Worm (Caenorhabditis elegans) whole organism, L4 larva: Measurements from ENCODE around the gene txt-18.

Experiments used
- F10B5.3 ChIP-seq: sonication (generic microtip); optimal IDR thresholded peaks from 2 replicates; lab custom pipeline; 2016; ENCODE audit warnings: mild to moderate bottlenecking, missing genetic modification characterization, missing compliant biosample characterization
- F44E2.7 ChIP-seq: fragments of 200-800 bp; sonication (Bioruptor generic); IDR thresholded peaks from 2 replicates; pipeline ENCODE4 v2.1.2; 2022; ENCODE audit warnings: missing genetic modification characterization, missing compliant biosample characterization
- R02D3.7 ChIP-seq: fragments of 150-350 bp; sonication (generic microtip); optimal IDR thresholded peaks from 3 replicates; lab custom pipeline; 2014; ENCODE audit warnings: missing biosample characterization, missing genetic modification characterization
- T20F7.1 ChIP-seq: fragments of 200-800 bp; sonication (Bioruptor generic); optimal IDR thresholded peaks from 2 replicates; lab custom pipeline; 2018; ENCODE audit warnings: mild to moderate bottlenecking, missing genetic modification characterization, missing compliant biosample characterization
- T26A8.4 ChIP-seq: fragments of 200-800 bp; sonication (Bioruptor generic); IDR thresholded peaks from 2 replicates; pipeline ENCODE4 v1.3.6; 2022; ENCODE audit warnings: missing genetic modification characterization, missing compliant biosample characterization
- aha-1 ChIP-seq: fragments of 150-350 bp; peaks from one replicate; lab custom pipeline; 2014; ENCODE audit warnings: missing biosample characterization, missing genetic modification characterization
- ama-1 ChIP-seq: fragments of 150-350 bp; optimal IDR thresholded peaks from 2 replicates; lab custom pipeline; 2014; ENCODE audit warnings: inconsistent platforms, mixed read lengths
- arid-1 ChIP-seq: fragments of 200-800 bp; sonication (Bioruptor generic); conservative IDR thresholded peaks from 2 replicates; pipeline ENCODE4 v1.3.6; 2022; ENCODE audit warnings: missing genetic modification reagents, missing genetic modification characterization, missing compliant biosample characterization
- attf-4 ChIP-seq: sonication (generic microtip); optimal IDR thresholded peaks from 3 replicates; lab custom pipeline; 2017; ENCODE audit warnings: missing biosample characterization, missing genetic modification characterization
- ceh-20 ChIP-seq: fragments of 200-800 bp; sonication (Bioruptor generic); IDR thresholded peaks from 2 replicates; pipeline ENCODE4 v1.3.6; 2022; ENCODE audit warnings: missing genetic modification reagents, missing genetic modification characterization, missing compliant biosample characterization
- ceh-28 ChIP-seq: fragments of 150-350 bp; optimal IDR thresholded peaks from 2 replicates; lab custom pipeline; 2014; ENCODE audit warnings: missing biosample characterization, missing genetic modification reagents, missing genetic modification characterization
- ceh-82 ChIP-seq: sonication (generic microtip); optimal IDR thresholded peaks from 2 replicates; lab custom pipeline; 2017; ENCODE audit warnings: missing biosample characterization, missing genetic modification characterization
- ctbp-1 ChIP-seq: fragments of 200-800 bp; sonication (Bioruptor generic); IDR thresholded peaks from 2 replicates; pipeline ENCODE4 v1.3.6; 2022; ENCODE audit warnings: missing genetic modification reagents, missing genetic modification characterization, missing compliant biosample characterization
- daf-12 ChIP-seq: fragments of 150-350 bp; optimal IDR thresholded peaks from 2 replicates; lab custom pipeline; 2014; ENCODE audit warnings: missing biosample characterization, missing genetic modification reagents, missing genetic modification characterization
- daf-19 ChIP-seq: fragments of 200-800 bp; sonication (Bioruptor generic); conservative IDR thresholded peaks from 2 replicates; pipeline ENCODE4 v1.3.6; 2022; ENCODE audit warnings: missing genetic modification characterization, missing compliant biosample characterization
- duxl-1 ChIP-seq: sonication (generic microtip); optimal IDR thresholded peaks from 2 replicates; lab custom pipeline; 2016; ENCODE audit warnings: mild to moderate bottlenecking, missing genetic modification characterization, moderate library complexity, missing compliant biosample characterization; ENCODE audit not compliant: poor library complexity
- dve-1 ChIP-seq: sonication (generic microtip); optimal IDR thresholded peaks from 2 replicates; lab custom pipeline; 2017; ENCODE audit warnings: antibody characterized with exemption, mild to moderate bottlenecking, missing genetic modification characterization, missing compliant biosample characterization; ENCODE audit not compliant: insufficient read depth
- egl-43 ChIP-seq: fragments of 200-800 bp; sonication (Bioruptor generic); IDR thresholded peaks from 2 replicates; pipeline ENCODE4 v1.3.6; 2022; ENCODE audit warnings: missing genetic modification reagents, missing genetic modification characterization, missing compliant biosample characterization
- fkh-10 ChIP-seq: fragments of 150-350 bp; optimal IDR thresholded peaks from 2 replicates; lab custom pipeline; 2014; ENCODE audit warnings: missing biosample characterization, missing genetic modification reagents, missing genetic modification characterization
- hif-1 ChIP-seq, 2 experiments: sonication (generic microtip); optimal IDR thresholded peaks; 2 replicates each; lab custom pipeline; 2016 to 2017; ENCODE audit warnings: missing compliant biosample characterization in 2 of 2, missing genetic modification characterization in 2 of 2, missing genetic modification reagents in 2 of 2, missing genotype in 2 of 2, mild to moderate bottlenecking in 1 of 2
- hlh-11 ChIP-seq: fragments of 200-800 bp; sonication (Bioruptor generic); optimal IDR thresholded peaks from 2 replicates; lab custom pipeline; 2018; ENCODE audit warnings: mild to moderate bottlenecking, missing genetic modification characterization, missing compliant biosample characterization
- hmg-1.1 ChIP-seq: fragments of 200-800 bp; sonication (Bioruptor generic); IDR thresholded peaks from 2 replicates; pipeline ENCODE4 v1.3.6; 2022; ENCODE audit warnings: missing genetic modification reagents, missing genetic modification characterization, missing compliant biosample characterization
- jun-1 ChIP-seq: fragments of 150-350 bp; optimal IDR thresholded peaks from 2 replicates; lab custom pipeline; 2014; ENCODE audit warnings: missing biosample characterization, missing genetic modification reagents, missing genetic modification characterization
- lin-39 ChIP-seq: fragments of 150-350 bp; optimal IDR thresholded peaks from 2 replicates; lab custom pipeline; 2014; ENCODE audit warnings: missing biosample characterization, missing genetic modification reagents, missing genetic modification characterization
- lsy-2 ChIP-seq, 2 experiments: fragments of 150-350 bp in 1 of 2; sonication (generic microtip) in 1 of 2; optimal IDR thresholded peaks; 2 replicates each; lab custom pipeline; 2014 to 2017; ENCODE audit warnings: missing biosample characterization in 2 of 2, missing genetic modification characterization in 2 of 2
- madf-9 ChIP-seq: fragments of 200-800 bp; sonication (Bioruptor generic); conservative IDR thresholded peaks from 2 replicates; pipeline ENCODE4 v1.3.6; 2022; ENCODE audit warnings: missing genetic modification reagents, missing genetic modification characterization, missing compliant biosample characterization
- mdl-1 ChIP-seq, 2 experiments: fragments of 150-350 bp in 1 of 2; sonication (generic microtip) in 1 of 2; optimal IDR thresholded peaks; 2 replicates each; lab custom pipeline; 2014 to 2017; ENCODE audit warnings: missing biosample characterization in 2 of 2, missing genetic modification characterization in 2 of 2
- mes-2 ChIP-seq: sonication (generic microtip); optimal IDR thresholded peaks from 2 replicates; lab custom pipeline; 2016; ENCODE audit warnings: missing genotype, mild to moderate bottlenecking, missing genetic modification characterization, missing compliant biosample characterization; ENCODE audit not compliant: poor library complexity, severe bottlenecking
- nhr-10 ChIP-seq: fragments of 150-350 bp; optimal IDR thresholded peaks from 2 replicates; lab custom pipeline; 2014; ENCODE audit warnings: missing biosample characterization, missing genetic modification characterization
- nhr-11 ChIP-seq: fragments of 150-350 bp; optimal IDR thresholded peaks from 2 replicates; lab custom pipeline; 2014; ENCODE audit warnings: missing biosample characterization, missing genetic modification characterization
- nhr-237 ChIP-seq: sonication (generic microtip); optimal IDR thresholded peaks from 2 replicates; lab custom pipeline; 2017; ENCODE audit warnings: missing biosample characterization, missing genetic modification characterization
- nhr-25 ChIP-seq: sonication (generic microtip); optimal IDR thresholded peaks from 2 replicates; lab custom pipeline; 2017; ENCODE audit warnings: missing genetic modification characterization, mild to moderate bottlenecking, missing compliant biosample characterization, antibody characterized with exemption, moderate library complexity, borderline replicate concordance; ENCODE audit not compliant: insufficient read depth
- nhr-28 ChIP-seq: fragments of 150-350 bp; optimal IDR thresholded peaks from 2 replicates; lab custom pipeline; 2014; ENCODE audit warnings: missing biosample characterization, missing genetic modification characterization
- nhr-41 ChIP-seq: fragments of 200-800 bp; sonication (Bioruptor generic); IDR thresholded peaks from 2 replicates; pipeline ENCODE4 v1.3.6; 2022; ENCODE audit warnings: missing genetic modification reagents, missing genetic modification characterization, missing compliant biosample characterization
- nhr-48 ChIP-seq: sonication (generic microtip); optimal IDR thresholded peaks from 2 replicates; lab custom pipeline; 2016; ENCODE audit warnings: mild to moderate bottlenecking, missing genetic modification characterization, missing compliant biosample characterization
- nhr-6 ChIP-seq: fragments of 150-350 bp; optimal IDR thresholded peaks from 2 replicates; lab custom pipeline; 2014; ENCODE audit warnings: missing biosample characterization, missing genetic modification characterization
- nhr-77 ChIP-seq: fragments of 150-350 bp; optimal IDR thresholded peaks from 2 replicates; lab custom pipeline; 2014; ENCODE audit warnings: missing biosample characterization, missing genetic modification characterization
- pqm-1 ChIP-seq: sonication (generic microtip); optimal IDR thresholded peaks from 2 replicates; lab custom pipeline; 2017; ENCODE audit warnings: missing biosample characterization, missing genetic modification characterization
- rbr-2 ChIP-seq: sonication (generic microtip); optimal IDR thresholded peaks from 2 replicates; lab custom pipeline; 2016; ENCODE audit warnings: missing genotype, missing genetic modification characterization, missing compliant biosample characterization
- set-16 ChIP-seq: fragments of 200-800 bp; sonication (Bioruptor generic); IDR thresholded peaks from 2 replicates; pipeline ENCODE4 v1.3.6; 2022; ENCODE audit warnings: missing genetic modification reagents, missing genetic modification characterization, missing compliant biosample characterization
- spr-3 ChIP-seq: fragments of 200-800 bp; sonication (Bioruptor generic); optimal IDR thresholded peaks from 2 replicates; lab custom pipeline; 2018; ENCODE audit warnings: mild to moderate bottlenecking, missing genetic modification characterization, missing compliant biosample characterization
- tra-1 ChIP-seq: fragments of 200-800 bp; sonication (Bioruptor generic); IDR thresholded peaks from 2 replicates; pipeline ENCODE4 v1.3.6; 2022; ENCODE audit warnings: missing genetic modification reagents, missing genetic modification characterization, missing compliant biosample characterization
- unc-130 ChIP-seq: sonication (generic microtip); optimal IDR thresholded peaks from 2 replicates; lab custom pipeline; 2016; ENCODE audit warnings: missing genetic modification reagents, missing genetic modification characterization, missing compliant biosample characterization
- zag-1 ChIP-seq: fragments of 150-350 bp; optimal IDR thresholded peaks from 2 replicates; lab custom pipeline; 2014; ENCODE audit warnings: missing biosample characterization, missing genetic modification characterization
- zfp-2 ChIP-seq: sonication (generic microtip); optimal IDR thresholded peaks from 2 replicates; lab custom pipeline; 2016; ENCODE audit warnings: mild to moderate bottlenecking, missing genetic modification characterization, missing compliant biosample characterization
- zfp-3 ChIP-seq: fragments of 200-800 bp; sonication (Bioruptor generic); conservative IDR thresholded peaks from 2 replicates; pipeline ENCODE4 v1.3.6; 2022; ENCODE audit warnings: missing genetic modification reagents, missing genetic modification characterization, missing compliant biosample characterization
- zip-2 ChIP-seq: fragments of 150-350 bp; optimal IDR thresholded peaks from 2 replicates; lab custom pipeline; 2014; ENCODE audit warnings: missing biosample characterization, missing genetic modification characterization
- ztf-11 ChIP-seq: fragments of 150-350 bp; optimal IDR thresholded peaks from 2 replicates; lab custom pipeline; 2014; ENCODE audit warnings: missing biosample characterization, missing genetic modification characterization
- ztf-7 ChIP-seq: fragments of 150-350 bp; optimal IDR thresholded peaks from 2 replicates; lab custom pipeline; 2014; ENCODE audit warnings: missing biosample characterization, missing genetic modification characterization

The txt-18 gene

DNA sequence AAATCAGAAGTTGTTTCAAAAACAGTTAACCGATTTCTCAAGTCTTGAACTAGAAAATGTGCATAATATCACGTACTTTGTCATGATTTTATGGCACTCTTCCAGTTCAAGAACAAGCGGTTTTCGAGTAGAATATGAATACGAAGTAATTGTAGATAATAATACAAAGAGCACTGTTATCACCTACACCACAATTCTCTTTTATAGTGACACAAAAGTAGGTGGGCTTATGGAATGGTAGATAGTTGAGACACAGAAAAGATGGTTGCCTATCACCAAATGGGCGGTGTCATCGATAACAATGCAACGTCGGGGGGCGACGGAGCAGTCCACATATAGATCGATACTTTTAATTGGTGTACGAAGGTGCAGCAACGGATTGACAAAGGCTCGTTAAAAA is 15.2 kb upstream of the txt-18 start (continued):
- TF ChIP-seq daf-19 (GFP tag; lab: Robert Waterston, UW): no peak

DNA sequence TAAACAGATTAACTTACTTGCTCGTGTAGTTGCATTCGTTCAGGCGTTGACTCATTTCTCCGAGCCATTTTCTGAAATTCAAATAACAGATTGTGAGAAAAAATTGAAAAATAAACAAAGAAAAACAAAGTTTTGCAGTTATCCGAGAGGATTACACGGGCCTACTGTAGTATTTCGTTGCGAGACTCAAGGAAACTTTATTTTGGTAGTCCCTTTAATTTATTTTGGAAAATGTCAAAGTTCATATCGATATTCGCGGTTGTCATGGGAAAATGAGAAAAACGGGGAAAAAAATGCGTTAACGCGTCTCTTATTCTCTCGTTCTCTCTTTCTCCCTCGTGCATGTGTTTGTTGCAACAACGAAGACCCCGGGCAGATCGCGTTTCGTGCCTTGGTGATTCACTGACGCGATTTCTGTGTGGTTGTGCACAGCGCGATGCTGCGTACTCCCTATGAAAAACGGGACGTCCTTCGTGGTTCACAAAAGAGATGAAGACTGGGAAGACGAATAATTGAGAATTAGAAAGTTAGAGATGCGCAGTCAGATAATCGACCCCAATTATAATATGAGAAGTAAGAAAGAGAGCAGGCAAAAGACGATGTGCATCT is 12.5 kb upstream of the txt-18 start, which contains the start of gene set-4:
set-4 (minus strand) TSS at position 120 of the 609 bp plus-strand sequence.
- peak; percentile 25; the same call in 1 of the 2 replicates for TF ChIP-seq set-16 (GFP tag; lab: Robert Waterston, UW)
- peak; percentile 32 for TF ChIP-seq pqm-1 (tag; lab: Kevin White, UChicago)
- TF ChIP-seq ctbp-1 (GFP tag; lab: Robert Waterston, UW): peak; percentile 88
- no peak; the same call in 1 of the 2 replicates for TF ChIP-seq egl-43 (GFP tag; lab: Robert Waterston, UW)
- peak; percentile 79 to 95 for TF ChIP-seq lsy-2 (tag; optimal IDR thresholded peaks at IDR 0.05; lab: Kevin White, UChicago)
- TF ChIP-seq zip-2 (tag; lab: Kevin White, UChicago): no peak
- 0 out of 2 replicates have a peak, but pooled peaks have one; percentile 65 for TF ChIP-seq zfp-3 (GFP tag; lab: Robert Waterston, UW)
- TF ChIP-seq ceh-28 (tag; lab: Kevin White, UChicago): peak; percentile 29
- peak; percentile 88 for TF ChIP-seq hmg-1.1 (GFP tag; lab: Robert Waterston, UW)
- peak; percentile 22; the same call in 1 of the 2 replicates for TF ChIP-seq nhr-41 (GFP tag; lab: Robert Waterston, UW)
- peak; percentile 79 for TF ChIP-seq nhr-6 (tag; lab: Kevin White, UChicago)
- peak; percentile 88 for TF ChIP-seq T26A8.4 (GFP tag; lab: Robert Waterston, UW)
- TF ChIP-seq hlh-11 (tag; lab: Kevin White, UChicago): peak; percentile 96
- peak; percentile 68 for TF ChIP-seq spr-3 (GFP tag; lab: Kevin White, UChicago)
- TF ChIP-seq nhr-28 (tag; lab: Kevin White, UChicago): peak; percentile 86
- no peak for TF ChIP-seq lin-39 (tag; lab: Kevin White, UChicago)
- peak; percentile 41 for TF ChIP-seq F10B5.3
- TF ChIP-seq unc-130 (GFP tag; lab: Kevin White, UChicago): peak; percentile 48
- TF ChIP-seq R02D3.7 (tag; lab: Kevin White, UChicago): no peak
- no peak for TF ChIP-seq ceh-82
- TF ChIP-seq T20F7.1 (GFP tag; lab: Kevin White, UChicago): peak; percentile 85
- peak; percentile 99 for TF ChIP-seq aha-1 (tag; lab: Kevin White, UChicago)
- peak; percentile 95 for TF ChIP-seq fkh-10 (GFP tag; lab: Kevin White, UChicago)
- TF ChIP-seq duxl-1 (tag; lab: Kevin White, UChicago): peak; percentile 77
- no peak for TF ChIP-seq attf-4 (tag; lab: Kevin White, UChicago)
- no peak for TF ChIP-seq daf-12 (tag; lab: Kevin White, UChicago)
- peak; percentile 16 for TF ChIP-seq ztf-11 (tag; lab: Kevin White, UChicago)
- TF ChIP-seq mdl-1 (tag; optimal IDR thresholded peaks at IDR 0.05; lab: Kevin White, UChicago): peak; percentile 19 to 94
- peak; percentile 72 for TF ChIP-seq ztf-7 (tag; lab: Kevin White, UChicago)
- TF ChIP-seq dve-1: peak; percentile 94
- peak in 1 of 2 experiments; percentile 82 for TF ChIP-seq hif-1 (tag; optimal IDR thresholded peaks at IDR 0.05; lab: Kevin White, UChicago)
- peak; percentile 89 for TF ChIP-seq mes-2 (tag; lab: Kevin White, UChicago)
- TF ChIP-seq nhr-11: peak; percentile 89
- TF ChIP-seq madf-9 (GFP tag; lab: Robert Waterston, UW): peak; percentile 64; the same call in 1 of the 2 replicates
- peak; percentile 37; the same call in 1 of the 2 replicates for TF ChIP-seq arid-1
- peak; percentile 77 for TF ChIP-seq jun-1 (tag; lab: Kevin White, UChicago)
- peak; percentile 87 for TF ChIP-seq tra-1
- TF ChIP-seq zfp-2 (tag; lab: Kevin White, UChicago): peak; percentile 52
- TF ChIP-seq nhr-48 (tag; lab: Kevin White, UChicago): peak; percentile 71
- no peak for TF ChIP-seq nhr-237 (tag; lab: Kevin White, UChicago)
- peak; percentile 23 for TF ChIP-seq nhr-10 (tag; lab: Kevin White, UChicago)
- no peak for TF ChIP-seq F44E2.7 (GFP tag; lab: Robert Waterston, UW)
- TF ChIP-seq rbr-2 (tag; lab: Kevin White, UChicago): peak; percentile 96
- TF ChIP-seq ama-1 (lab: Kevin White, UChicago): peak; percentile 69
- TF ChIP-seq nhr-25 (tag; lab: Kevin White, UChicago): peak; percentile 85
- TF ChIP-seq zag-1: no peak
- TF ChIP-seq ceh-20 (GFP tag; lab: Robert Waterston, UW): peak; percentile 88
- peak; percentile 81 for TF ChIP-seq nhr-77
